Fruit fly (Drosophila melanogaster) whole organism, prepupa: Measurements from ENCODE around the gene Rbfox1.

Experiments
- CG11902 ChIP-seq: fragments of 200-800 bp; sonication (Bioruptor generic); optimal IDR thresholded peaks from 3 replicates; lab custom pipeline; 2016; ENCODE audit warnings: missing biosample characterization, missing genetic modification characterization
- CG15336 ChIP-seq: fragments of 200-800 bp; sonication (Bioruptor generic); IDR thresholded peaks from 2 replicates; pipeline ENCODE4 v1.3.6; 2022; ENCODE audit warnings: missing biosample characterization, missing genetic modification characterization
- CG16779 ChIP-seq: fragments of 200-800 bp; sonication (Bioruptor generic); optimal IDR thresholded peaks from 3 replicates; lab custom pipeline; 2017; ENCODE audit warnings: missing biosample characterization, mild to moderate bottlenecking, missing genetic modification characterization
- CG3032 ChIP-seq: fragments of 200-800 bp; optimal IDR thresholded peaks from 2 replicates; lab custom pipeline; 2019; ENCODE audit warnings: missing biosample characterization, mild to moderate bottlenecking, missing genetic modification characterization, moderate library complexity
- CG32006 ChIP-seq: fragments of 200-800 bp; sonication (Bioruptor generic); optimal IDR thresholded peaks from 3 replicates; lab custom pipeline; 2017; ENCODE audit warnings: missing biosample characterization, mild to moderate bottlenecking, missing genetic modification characterization
- CG4318 ChIP-seq: fragments of 200-800 bp; sonication (Bioruptor generic); optimal IDR thresholded peaks from 3 replicates; lab custom pipeline; 2017; ENCODE audit warnings: missing biosample characterization, mild to moderate bottlenecking, missing genetic modification characterization
- CG6276 ChIP-seq: fragments of 200-800 bp; sonication (Bioruptor generic); optimal IDR thresholded peaks from 2 replicates; lab custom pipeline; 2017; ENCODE audit warnings: missing biosample characterization, mild to moderate bottlenecking, missing genetic modification characterization
- CG6792 ChIP-seq: fragments of 200-800 bp; sonication (Bioruptor generic); optimal IDR thresholded peaks from 3 replicates; lab custom pipeline; 2016; ENCODE audit warnings: missing biosample characterization, missing genetic modification characterization
- CG6854 ChIP-seq: fragments of 200-800 bp; sonication (Bioruptor generic); optimal IDR thresholded peaks from 2 replicates; lab custom pipeline; 2017; ENCODE audit warnings: missing biosample characterization, mild to moderate bottlenecking, missing genetic modification characterization
- CG7368 ChIP-seq: fragments of 200-800 bp; sonication (Bioruptor generic); optimal IDR thresholded peaks from 3 replicates; lab custom pipeline; 2016; ENCODE audit warnings: missing biosample characterization, missing genetic modification characterization
- Eip75B ChIP-seq: fragments of 200-800 bp; sonication (Bioruptor generic); optimal IDR thresholded peaks from 3 replicates; lab custom pipeline; 2016; ENCODE audit warnings: missing biosample characterization, missing genetic modification characterization
- Ets21C ChIP-seq: fragments of 200-800 bp; sonication (Bioruptor generic); optimal IDR thresholded peaks from 3 replicates; lab custom pipeline; 2016; ENCODE audit warnings: missing biosample characterization, missing genetic modification characterization
- Ets96B ChIP-seq: fragments of 200-800 bp; optimal IDR thresholded peaks from 2 replicates; lab custom pipeline; 2019; ENCODE audit warnings: missing biosample characterization, mild to moderate bottlenecking, missing genetic modification characterization, moderate library complexity
- Hr38 ChIP-seq: sonication (Bioruptor generic); optimal IDR thresholded peaks from 2 replicates; lab custom pipeline; 2016; ENCODE audit warnings: missing biosample characterization, missing genetic modification characterization
- Hr4 ChIP-seq: fragments of 200-800 bp; sonication (Bioruptor generic); optimal IDR thresholded peaks from 3 replicates; lab custom pipeline; 2016; ENCODE audit warnings: missing biosample characterization, missing genetic modification characterization
- Lpt ChIP-seq: fragments of 200-800 bp; sonication (Bioruptor generic); optimal IDR thresholded peaks from 3 replicates; lab custom pipeline; 2016; ENCODE audit warnings: missing biosample characterization, missing genetic modification characterization
- Sox14 ChIP-seq: fragments of 200-800 bp; sonication (Bioruptor generic); optimal IDR thresholded peaks from 3 replicates; lab custom pipeline; 2016; ENCODE audit warnings: missing biosample characterization, missing genetic modification characterization
- achi ChIP-seq: fragments of 200-800 bp; sonication (Bioruptor generic); optimal IDR thresholded peaks from 3 replicates; lab custom pipeline; 2016; ENCODE audit warnings: missing biosample characterization, missing genetic modification characterization
- acj6 ChIP-seq: fragments of 200-800 bp; sonication (Bioruptor generic); optimal IDR thresholded peaks from 3 replicates; lab custom pipeline; 2016; ENCODE audit warnings: missing biosample characterization, missing genetic modification characterization
- dac ChIP-seq: fragments of 200-800 bp; sonication (Bioruptor generic); optimal IDR thresholded peaks from 2 replicates; lab custom pipeline; 2017; ENCODE audit warnings: missing biosample characterization, mild to moderate bottlenecking, missing genetic modification characterization
- dsx ChIP-seq: fragments of 200-800 bp; optimal IDR thresholded peaks from 3 replicates; lab custom pipeline; 2019; ENCODE audit warnings: missing biosample characterization, mild to moderate bottlenecking, missing genetic modification characterization, moderate library complexity; ENCODE audit not compliant: poor library complexity, severe bottlenecking
- eg ChIP-seq: fragments of 200-800 bp; sonication (Bioruptor generic); IDR thresholded peaks from 3 replicates; pipeline ENCODE4 v1.3.6; 2022; ENCODE audit warnings: missing biosample characterization, missing genetic modification characterization
- esn ChIP-seq: fragments of 200-800 bp; sonication (Bioruptor generic); optimal IDR thresholded peaks from 2 replicates; lab custom pipeline; 2016; ENCODE audit warnings: missing biosample characterization, mild to moderate bottlenecking, missing genetic modification characterization, moderate library complexity
- fd85E ChIP-seq: fragments of 200-800 bp; sonication (Bioruptor generic); optimal IDR thresholded peaks from 3 replicates; lab custom pipeline; 2016; ENCODE audit warnings: missing biosample characterization, missing genetic modification characterization
- fkh ChIP-seq: fragments of 200-800 bp; sonication (Bioruptor generic); optimal IDR thresholded peaks from 3 replicates; lab custom pipeline; 2017; ENCODE audit warnings: missing biosample characterization, mild to moderate bottlenecking, missing genetic modification characterization, moderate library complexity
- lz ChIP-seq: fragments of 200-800 bp; sonication (Bioruptor generic); optimal IDR thresholded peaks from 3 replicates; lab custom pipeline; 2016; ENCODE audit warnings: missing biosample characterization, missing genetic modification characterization
- salr ChIP-seq, 2 experiments: fragments of 200-800 bp; sonication (Bioruptor generic); optimal IDR thresholded peaks; 3 replicates each; lab custom pipeline; 2016 to 2018; ENCODE audit warnings: missing biosample characterization in 2 of 2, missing genetic modification characterization in 2 of 2, mild to moderate bottlenecking in 1 of 2
- spab ChIP-seq: fragments of 200-800 bp; sonication (Bioruptor generic); optimal IDR thresholded peaks from 2 replicates; lab custom pipeline; 2017; ENCODE audit warnings: missing biosample characterization, mild to moderate bottlenecking, missing genetic modification characterization, missing genetic modification reagents
- vri ChIP-seq: fragments of 200-800 bp; sonication (Bioruptor generic); optimal IDR thresholded peaks from 3 replicates; lab custom pipeline; 2016; ENCODE audit warnings: missing biosample characterization, mild to moderate bottlenecking, missing genetic modification characterization

Rbfox1 gene

dm6 chr3L:10449725-10450124 is 31.5 kb upstream of the Rbfox1 start:
- no peak for TF ChIP-seq CG6854
- TF ChIP-seq achi (GFP tag; lab: Kevin White, UChicago): no peak
- TF ChIP-seq Ets21C: no peak
- no peak for TF ChIP-seq CG16779 (tag; lab: Kevin White, UChicago)
- no peak for TF ChIP-seq Eip75B (GFP tag; lab: Kevin White, UChicago)
- TF ChIP-seq, all 60 proteins: peak for 0

DNA sequence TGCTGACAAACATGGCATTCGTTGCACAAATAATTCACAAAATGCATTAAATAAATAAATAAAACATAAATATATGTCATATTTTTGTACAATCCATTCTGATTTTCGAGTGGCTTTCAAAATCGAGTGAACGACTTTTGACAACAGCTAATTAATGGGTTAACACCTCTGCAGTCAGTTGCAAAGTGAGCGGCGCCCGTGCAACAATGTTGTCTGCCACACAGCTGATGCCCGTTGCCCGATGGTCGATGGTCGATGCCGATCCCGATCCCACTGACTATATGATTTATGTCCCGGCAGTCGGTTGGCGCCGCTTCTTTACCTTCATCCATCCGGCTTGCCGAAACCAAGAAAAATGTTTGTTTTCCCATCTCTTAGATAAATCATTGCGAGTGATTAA is 22.1 kb upstream of the Rbfox1 start:
- TF ChIP-seq Hr38: no peak
- peak; percentile 21 for TF ChIP-seq achi (GFP tag; lab: Kevin White, UChicago)
- TF ChIP-seq dac (GFP tag; lab: Kevin White, UChicago): no peak
- TF ChIP-seq dsx (GFP tag; lab: Kevin White, UChicago): peak; percentile 97
- TF ChIP-seq CG6854: no peak

DNA sequence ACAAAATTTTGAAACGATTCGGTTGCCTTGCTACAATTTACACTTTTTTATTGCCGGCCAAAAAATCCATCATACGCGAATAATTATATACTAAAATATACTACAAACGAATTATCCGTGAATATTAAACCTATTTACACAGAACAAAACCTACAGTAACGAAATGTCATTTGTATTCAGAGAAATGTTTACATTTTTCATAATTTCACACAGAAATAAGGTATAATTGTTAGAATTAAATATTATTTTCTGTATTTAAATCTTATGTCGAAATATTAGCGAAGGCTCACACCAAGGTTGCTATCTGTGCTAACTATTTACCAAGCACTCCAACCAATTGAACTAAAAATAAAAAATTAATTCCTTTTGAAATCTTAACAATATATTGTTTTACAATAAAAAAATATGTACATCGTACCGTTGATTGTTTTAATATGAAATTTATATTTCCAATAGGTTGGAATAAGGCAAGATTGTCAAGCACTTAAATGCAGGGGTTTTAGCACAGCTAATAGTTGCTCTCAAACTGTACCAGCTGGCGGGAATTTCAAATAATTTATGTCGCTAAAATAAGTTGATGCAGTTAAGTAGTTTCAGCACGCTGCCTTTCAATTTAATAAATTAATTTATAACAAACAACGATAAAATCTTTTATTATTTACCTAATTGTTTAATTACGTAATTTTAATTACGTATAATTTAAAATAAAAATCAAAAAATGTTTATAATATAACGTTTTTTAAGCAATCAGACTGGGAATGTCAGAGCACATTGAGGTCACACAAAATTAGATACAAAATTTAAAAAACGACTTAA is 18.0 kb upstream of the Rbfox1 start, which contains the start of the genes Gem3 and CG32061:
TSS of gene Gem3 (minus strand) at position 51 of the 816 bp plus-strand sequence.
TSS of gene CG32061 (plus strand) at position 766 of the 816 bp plus-strand sequence.
- TF ChIP-seq salr (GFP tag; optimal IDR thresholded peaks at IDR 0.05; lab: Kevin White, UChicago) (no peak), CG6792 (no peak), spab (GFP tag; lab: Kevin White, UChicago) (no peak), Sox14 (GFP tag; lab: Kevin White, UChicago) (no peak), CG3032 (tag; lab: Kevin White, UChicago) (no peak), CG4318 (no peak), lz (GFP tag; lab: Kevin White, UChicago) (no peak), fkh (no peak), Ets96B (tag; lab: Kevin White, UChicago) (no peak), esn (no peak), acj6 (no peak), fd85E (GFP tag; lab: Kevin White, UChicago) (no peak), Hr4 (no peak)

DNA sequence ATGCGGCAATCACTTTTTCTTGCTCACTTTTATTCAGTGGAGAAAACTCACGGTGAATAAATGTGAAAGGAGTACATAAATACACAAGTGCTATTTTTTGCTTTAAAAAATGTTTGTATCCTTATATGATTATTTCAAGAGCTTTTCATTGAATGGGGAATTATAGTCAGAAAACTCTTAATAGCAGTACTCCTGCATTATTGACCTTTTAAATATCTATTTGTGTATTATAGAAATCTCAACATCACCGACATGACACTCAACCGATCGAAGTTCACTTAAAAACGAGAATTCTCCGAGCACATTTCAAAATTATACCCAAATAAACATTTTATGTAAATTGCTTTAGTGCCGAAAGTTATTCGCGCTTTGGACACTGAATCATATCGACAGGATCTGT is 16.3 kb upstream of the Rbfox1 start, which contains the start of gene S-Lap3:
TSS of gene S-Lap3 (plus strand) at position 301 of the 400 bp plus-strand sequence.
- no peak for TF ChIP-seq CG15336 (GFP tag; lab: Robert Waterston, UW)
- no peak for TF ChIP-seq Hr38

dm6 chr3L:10478214-10478613 is 3.0 kb upstream of the Rbfox1 start, which contains the start of gene CG46430:
CG46430 (plus strand) TSS chr3L:10478514.
- no peak for TF ChIP-seq CG4318
- TF ChIP-seq CG11902 (GFP tag; lab: Kevin White, UChicago): no peak

- TF ChIP-seq salr (GFP tag; optimal IDR thresholded peaks at IDR 0.05; lab: Kevin White, UChicago) (no peak), CG6276 (peak; percentile 2), vri (no peak), Lpt (GFP tag; lab: Kevin White, UChicago) (no peak), CG7368 (GFP tag; lab: Kevin White, UChicago) (no peak), eg (0 out of 3 replicates have a peak, but pooled peaks have one; percentile 38), Ets21C (no peak), Hr4 (no peak), fkh (no peak), esn (no peak), CG32006 (GFP tag; lab: Kevin White, UChicago) (peak; percentile 19)
Observed at dm6 chr3L:10482477-10482876, 1.3 kb downstream of the Rbfox1 start.
